Worm (Caenorhabditis elegans) whole organism, L2 larva: ENCODE measurements around the gene K04C1.5.

Experiments
- ZK546.5 ChIP-seq: sonication (generic microtip); optimal IDR thresholded peaks from 2 replicates; lab custom pipeline; 2017; ENCODE audit warnings: missing biosample characterization, missing genetic modification characterization
- ama-1 ChIP-seq: fragments of 150-350 bp; optimal IDR thresholded peaks from 2 replicates; lab custom pipeline; 2018; ENCODE audit warnings: inconsistent platforms
- blmp-1 ChIP-seq: sonication (generic microtip); optimal IDR thresholded peaks from 2 replicates; lab custom pipeline; 2017; ENCODE audit warnings: missing genetic modification characterization, mild to moderate bottlenecking, missing compliant biosample characterization, antibody characterized with exemption, moderate library complexity; ENCODE audit not compliant: insufficient read depth
- dmd-4 ChIP-seq: sonication (generic microtip); optimal IDR thresholded peaks from 2 replicates; lab custom pipeline; 2017; ENCODE audit warnings: missing biosample characterization, missing genetic modification characterization
- fos-1 ChIP-seq: fragments of 150-350 bp; optimal IDR thresholded peaks from 2 replicates; lab custom pipeline; 2014; ENCODE audit warnings: missing biosample characterization, missing genetic modification characterization
- lin-13 ChIP-seq: fragments of 150-350 bp; optimal IDR thresholded peaks from 2 replicates; lab custom pipeline; 2014; ENCODE audit warnings: missing biosample characterization, missing genetic modification reagents, missing genetic modification characterization
- mab-5 ChIP-seq: fragments of 150-350 bp; optimal IDR thresholded peaks from 2 replicates; lab custom pipeline; 2014; ENCODE audit warnings: missing biosample characterization, missing genetic modification characterization
- nhr-23 ChIP-seq: fragments of 150-350 bp; optimal IDR thresholded peaks from 2 replicates; lab custom pipeline; 2014; ENCODE audit warnings: missing biosample characterization, missing genetic modification reagents, missing genetic modification characterization
- nhr-25 ChIP-seq: fragments of 150-350 bp; sonication (generic microtip); optimal IDR thresholded peaks from 3 replicates; lab custom pipeline; 2014; ENCODE audit warnings: missing biosample characterization, missing genetic modification characterization
- skn-1 ChIP-seq: sonication (generic microtip); optimal IDR thresholded peaks from 2 replicates; lab custom pipeline; 2017; ENCODE audit warnings: missing biosample characterization, missing genetic modification characterization
- unc-39 ChIP-seq: fragments of 150-350 bp; optimal IDR thresholded peaks from 2 replicates; lab custom pipeline; 2014; ENCODE audit warnings: missing biosample characterization, missing genetic modification characterization
- unc-62 ChIP-seq: fragments of 150-350 bp; optimal IDR thresholded peaks from 2 replicates; lab custom pipeline; 2014; ENCODE audit warnings: missing biosample characterization, missing genetic modification reagents, missing genetic modification characterization
- ztf-11 ChIP-seq: sonication (generic microtip); optimal IDR thresholded peaks from 2 replicates; lab custom pipeline; 2017; ENCODE audit warnings: missing biosample characterization, missing genetic modification characterization
- ztf-4 ChIP-seq: fragments of 150-350 bp; optimal IDR thresholded peaks from 2 replicates; lab custom pipeline; 2014; ENCODE audit warnings: missing biosample characterization, missing genetic modification characterization

DNA sequence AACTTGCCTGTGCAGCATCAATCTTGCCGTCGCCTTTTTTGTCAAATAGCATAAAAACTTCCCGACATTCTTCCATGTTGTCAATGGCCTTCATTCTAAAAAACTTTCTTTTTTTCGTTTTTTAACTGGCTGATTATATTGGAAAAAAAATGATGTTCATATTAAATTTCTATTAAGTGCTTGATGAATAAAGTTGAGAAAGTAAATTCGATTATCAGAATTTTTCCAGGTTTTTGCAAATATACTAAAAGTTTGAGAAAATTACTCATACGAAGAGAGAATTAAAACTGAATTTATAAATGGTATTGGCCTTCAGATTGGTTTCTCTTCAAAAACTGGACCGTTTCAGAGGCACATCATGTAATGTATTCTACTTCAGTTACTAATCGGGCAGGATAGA, 1.3 kb upstream of the K04C1.5 start, which contains the start of gene mlc-6:
- TF ChIP-seq ZK546.5 (tag; lab: Kevin White, UChicago) (no peak), ztf-11 (tag; lab: Kevin White, UChicago) (no peak), ama-1 (lab: Kevin White, UChicago) (no peak), skn-1 (no peak), unc-62 (GFP tag; lab: Kevin White, UChicago) (no peak), blmp-1 (tag; lab: Kevin White, UChicago) (no peak), unc-39 (tag; lab: Kevin White, UChicago) (no peak), lin-13 (GFP tag; lab: Kevin White, UChicago) (no peak), mab-5 (no peak), nhr-23 (tag; lab: Kevin White, UChicago) (no peak), fos-1 (tag; lab: Kevin White, UChicago) (no peak), nhr-25 (tag; lab: Kevin White, UChicago) (no peak), ztf-4 (no peak), dmd-4 (tag; lab: Kevin White, UChicago) (no peak)
